Worm (Caenorhabditis elegans) whole organism, L1 larva: ENCODE measurements around the gene srh-213.

Source experiments
- aha-1 ChIP-seq: fragments of 150-350 bp; optimal IDR thresholded peaks from 2 replicates; lab custom pipeline; 2014; ENCODE audit warnings: missing biosample characterization, missing genetic modification characterization
- dpl-1 ChIP-seq, 3 experiments: fragments of 150-350 bp in 2 of 3; sonication (generic microtip) in 1 of 3; optimal IDR thresholded peaks; 2 replicates each; lab custom pipeline; 2014 to 2017; ENCODE audit warnings: missing biosample characterization in 3 of 3, missing genetic modification characterization in 3 of 3, missing genetic modification reagents in 3 of 3
- egl-27 ChIP-seq, 2 experiments: fragments of 150-350 bp in 1 of 2; sonication (generic microtip); optimal IDR thresholded peaks; 3 replicates each; lab custom pipeline; 2017 to 2018; ENCODE audit warnings: missing biosample characterization in 2 of 2, missing genetic modification characterization in 2 of 2, missing genetic modification reagents in 2 of 2
- elt-2 ChIP-seq: sonication (generic microtip); optimal IDR thresholded peaks from 2 replicates; lab custom pipeline; 2016; ENCODE audit warnings: missing genetic modification characterization, mild to moderate bottlenecking, inconsistent platforms, missing compliant biosample characterization, missing genetic modification reagents
- ets-5 ChIP-seq: fragments of 200-800 bp; sonication (Bioruptor generic); IDR thresholded peaks from 2 replicates; pipeline ENCODE4 v1.3.6; 2022; ENCODE audit warnings: missing genetic modification characterization, missing compliant biosample characterization
- fos-1 ChIP-seq: fragments of 150-350 bp; optimal IDR thresholded peaks from 2 replicates; lab custom pipeline; 2014; ENCODE audit warnings: missing biosample characterization, missing genetic modification characterization
- lin-35 ChIP-seq, 2 experiments: fragments of 150-350 bp; optimal IDR thresholded peaks; 2 replicates each; lab custom pipeline; 2014; ENCODE audit warnings: missing biosample characterization in 2 of 2, missing genetic modification characterization in 2 of 2, missing genetic modification reagents in 2 of 2
- nhr-90 ChIP-seq: sonication (generic microtip); optimal IDR thresholded peaks from 2 replicates; lab custom pipeline; 2016; ENCODE audit warnings: mild to moderate bottlenecking, missing genetic modification characterization, missing compliant biosample characterization; ENCODE audit not compliant: poor library complexity
- snpc-4 ChIP-seq: fragments of 150-350 bp; optimal IDR thresholded peaks from 2 replicates; lab custom pipeline; 2014; ENCODE audit warnings: missing biosample characterization, missing genetic modification characterization

- TF ChIP-seq aha-1 (tag; lab: Kevin White, UChicago), result no peak
- TF ChIP-seq fos-1 (tag; lab: Kevin White, UChicago), result no peak
- no peak for TF ChIP-seq snpc-4
- peak in 2 of 3 experiments; percentile 24 to 70 for TF ChIP-seq dpl-1 (GFP tag; optimal IDR thresholded peaks at IDR 0.05; lab: Kevin White, UChicago)
- TF ChIP-seq ets-5 (GFP tag; lab: Robert Waterston, UW), result no peak
- TF ChIP-seq nhr-90 (tag; lab: Kevin White, UChicago), result no peak
- no peak for TF ChIP-seq egl-27 (tag; optimal IDR thresholded peaks at IDR 0.05; lab: Kevin White, UChicago)
- no peak for TF ChIP-seq elt-2
- peak; percentile 6 to 54 for TF ChIP-seq lin-35 (GFP tag; optimal IDR thresholded peaks at IDR 0.05; lab: Kevin White, UChicago)
These were observed 16.0 kb downstream of the srh-213 start, which contains the start of gene pygl-1 for ce11 chrV:3578813-3579212.
